Worm (Caenorhabditis elegans) whole organism, late embryonic: ENCODE measurements around the gene sqt-1.

Source experiments
- C38D4.7 ChIP-seq: fragments of 200-800 bp; sonication (Bioruptor generic); optimal IDR thresholded peaks from 2 replicates; lab custom pipeline; 2018; ENCODE audit warnings: mild to moderate bottlenecking, missing genetic modification characterization, moderate library complexity, missing compliant biosample characterization
- F13H6.1 ChIP-seq: sonication (generic microtip); optimal IDR thresholded peaks from 2 replicates; lab custom pipeline; 2016; ENCODE audit warnings: missing genetic modification characterization, missing compliant biosample characterization
- K02D7.2 ChIP-seq: sonication (generic microtip); optimal IDR thresholded peaks from 2 replicates; lab custom pipeline; 2017; ENCODE audit warnings: mild to moderate bottlenecking, missing genetic modification characterization, missing compliant biosample characterization
- T23F11.4 ChIP-seq: fragments of 200-800 bp; sonication (Bioruptor generic); optimal IDR thresholded peaks from 2 replicates; lab custom pipeline; 2018; ENCODE audit warnings: mild to moderate bottlenecking, missing genetic modification characterization, missing compliant biosample characterization
- Y22D7AL.16 ChIP-seq: sonication (generic microtip); optimal IDR thresholded peaks from 2 replicates; lab custom pipeline; 2016; ENCODE audit warnings: missing genetic modification characterization, missing compliant biosample characterization
- ahr-1 ChIP-seq: sonication (generic microtip); optimal IDR thresholded peaks from 2 replicates; lab custom pipeline; 2016; ENCODE audit warnings: missing genetic modification characterization, missing compliant biosample characterization
- ama-1 ChIP-seq: fragments of 150-350 bp; optimal IDR thresholded peaks from 2 replicates; lab custom pipeline; 2014
- ceh-14 ChIP-seq: sonication (generic microtip); optimal IDR thresholded peaks from 2 replicates; lab custom pipeline; 2016; ENCODE audit warnings: missing genotype, missing genetic modification characterization, missing compliant biosample characterization
- ceh-18 ChIP-seq: sonication (generic microtip); optimal IDR thresholded peaks from 2 replicates; lab custom pipeline; 2016; ENCODE audit warnings: missing genetic modification characterization, missing compliant biosample characterization
- ceh-2 ChIP-seq: sonication (generic microtip); optimal IDR thresholded peaks from 2 replicates; lab custom pipeline; 2016; ENCODE audit warnings: missing genotype, missing genetic modification characterization, missing compliant biosample characterization
- ceh-22 ChIP-seq: sonication (generic microtip); optimal IDR thresholded peaks from 2 replicates; lab custom pipeline; 2017; ENCODE audit warnings: missing biosample characterization, missing genetic modification characterization
- ceh-24 ChIP-seq: sonication (generic microtip); optimal IDR thresholded peaks from 2 replicates; lab custom pipeline; 2016; ENCODE audit warnings: mild to moderate bottlenecking, missing genetic modification characterization, missing compliant biosample characterization
- ceh-45 ChIP-seq: fragments of 200-800 bp; sonication (Bioruptor generic); IDR thresholded peaks from 2 replicates; pipeline ENCODE4 v1.3.6; 2022; ENCODE audit warnings: missing genetic modification reagents, missing genetic modification characterization, missing compliant biosample characterization
- ceh-9 ChIP-seq: sonication (generic microtip); optimal IDR thresholded peaks from 2 replicates; lab custom pipeline; 2016; ENCODE audit warnings: mild to moderate bottlenecking, missing genetic modification characterization, inconsistent platforms, missing compliant biosample characterization
- che-1 ChIP-seq: sonication (generic microtip); optimal IDR thresholded peaks from 2 replicates; lab custom pipeline; 2016; ENCODE audit warnings: mild to moderate bottlenecking, missing genetic modification characterization, missing compliant biosample characterization
- dmd-4 ChIP-seq: sonication (generic microtip); optimal IDR thresholded peaks from 2 replicates; lab custom pipeline; 2016; ENCODE audit warnings: borderline replicate concordance, missing genetic modification characterization, missing compliant biosample characterization
- dve-1 ChIP-seq: sonication (generic microtip); optimal IDR thresholded peaks from 2 replicates; lab custom pipeline; 2017; ENCODE audit warnings: antibody characterized with exemption, mild to moderate bottlenecking, missing genetic modification characterization, missing compliant biosample characterization
- elt-2 ChIP-seq: sonication (generic microtip); optimal IDR thresholded peaks from 2 replicates; lab custom pipeline; 2016; ENCODE audit warnings: missing genetic modification reagents, missing genetic modification characterization, missing compliant biosample characterization
- ets-4 ChIP-seq: sonication (generic microtip); optimal IDR thresholded peaks from 2 replicates; lab custom pipeline; 2016; ENCODE audit warnings: missing genetic modification characterization, missing compliant biosample characterization
- eyg-1 ChIP-seq: sonication (generic microtip); optimal IDR thresholded peaks from 2 replicates; lab custom pipeline; 2016; ENCODE audit warnings: missing genotype, missing genetic modification characterization, missing compliant biosample characterization
- fax-1 ChIP-seq: sonication (generic microtip); optimal IDR thresholded peaks from 2 replicates; lab custom pipeline; 2016; ENCODE audit warnings: missing genotype, missing genetic modification characterization, missing compliant biosample characterization
- fkh-10 ChIP-seq: fragments of 150-350 bp; optimal IDR thresholded peaks from 2 replicates; lab custom pipeline; 2014; ENCODE audit warnings: missing biosample characterization, missing genetic modification reagents, missing genetic modification characterization
- gmeb-2 ChIP-seq: sonication (generic microtip); optimal IDR thresholded peaks from 2 replicates; lab custom pipeline; 2016; ENCODE audit warnings: missing genetic modification characterization, inconsistent platforms, missing compliant biosample characterization
- hlh-6 ChIP-seq: sonication (generic microtip); optimal IDR thresholded peaks from 2 replicates; lab custom pipeline; 2016; ENCODE audit warnings: missing genotype, missing genetic modification characterization, missing compliant biosample characterization
- hlh-8 ChIP-seq: sonication (generic microtip); optimal IDR thresholded peaks from 2 replicates; lab custom pipeline; 2016; ENCODE audit warnings: missing genotype, missing genetic modification characterization, missing compliant biosample characterization
- lim-6 ChIP-seq: sonication (generic microtip); optimal IDR thresholded peaks from 2 replicates; lab custom pipeline; 2016; ENCODE audit warnings: missing genetic modification characterization, missing compliant biosample characterization
- madf-2 ChIP-seq: sonication (generic microtip); optimal IDR thresholded peaks from 2 replicates; lab custom pipeline; 2017; ENCODE audit warnings: missing genetic modification characterization, missing compliant biosample characterization
- mec-3 ChIP-seq: sonication (generic microtip); optimal IDR thresholded peaks from 2 replicates; lab custom pipeline; 2016; ENCODE audit warnings: borderline replicate concordance, missing genetic modification characterization, missing compliant biosample characterization
- nfya-1 ChIP-seq: sonication (generic microtip); optimal IDR thresholded peaks from 2 replicates; lab custom pipeline; 2017; ENCODE audit warnings: missing genetic modification characterization, mild to moderate bottlenecking, missing compliant biosample characterization, antibody characterized with exemption, moderate library complexity
- npax-4 ChIP-seq: sonication (generic microtip); optimal IDR thresholded peaks from 2 replicates; lab custom pipeline; 2016; ENCODE audit warnings: missing genetic modification characterization, missing compliant biosample characterization
- pag-3 ChIP-seq: sonication (generic microtip); optimal IDR thresholded peaks from 2 replicates; lab custom pipeline; 2016; ENCODE audit warnings: missing compliant biosample characterization, missing genetic modification characterization, borderline replicate concordance
- pat-9 ChIP-seq: fragments of 200-800 bp; sonication (Bioruptor generic); optimal IDR thresholded peaks from 2 replicates; lab custom pipeline; 2018; ENCODE audit warnings: mild to moderate bottlenecking, missing genetic modification characterization, moderate library complexity, missing compliant biosample characterization
- pax-1 ChIP-seq: fragments of 150-350 bp; optimal IDR thresholded peaks from 2 replicates; lab custom pipeline; 2014; ENCODE audit warnings: missing biosample characterization, missing genetic modification characterization
- pqm-1 ChIP-seq: sonication (generic microtip); optimal IDR thresholded peaks from 2 replicates; lab custom pipeline; 2016; ENCODE audit warnings: missing genetic modification characterization, missing compliant biosample characterization
- ref-2 ChIP-seq: sonication (generic microtip); optimal IDR thresholded peaks from 2 replicates; lab custom pipeline; 2016; ENCODE audit warnings: missing genetic modification characterization, missing compliant biosample characterization
- rnt-1 ChIP-seq: sonication (generic microtip); optimal IDR thresholded peaks from 2 replicates; lab custom pipeline; 2016; ENCODE audit warnings: missing genetic modification characterization, missing compliant biosample characterization
- sox-2 ChIP-seq: fragments of 200-800 bp; sonication (Bioruptor generic); IDR thresholded peaks from 2 replicates; pipeline ENCODE4 v1.3.6; 2022; ENCODE audit warnings: missing genetic modification reagents, missing genetic modification characterization, missing compliant biosample characterization
- syd-9 ChIP-seq: sonication (generic microtip); optimal IDR thresholded peaks from 2 replicates; lab custom pipeline; 2016; ENCODE audit warnings: mild to moderate bottlenecking, missing genetic modification characterization, moderate library complexity, missing compliant biosample characterization
- ttx-3 ChIP-seq: sonication (generic microtip); optimal IDR thresholded peaks from 2 replicates; lab custom pipeline; 2016; ENCODE audit warnings: missing genetic modification reagents, missing genetic modification characterization, missing compliant biosample characterization
- unc-42 ChIP-seq: sonication (generic microtip); optimal IDR thresholded peaks from 2 replicates; lab custom pipeline; 2016; ENCODE audit warnings: missing genotype, missing genetic modification characterization, missing compliant biosample characterization
- unc-55 ChIP-seq: sonication (generic microtip); optimal IDR thresholded peaks from 2 replicates; lab custom pipeline; 2017; ENCODE audit warnings: missing biosample characterization, missing genetic modification reagents, missing genetic modification characterization
- unc-86 ChIP-seq: sonication (generic microtip); optimal IDR thresholded peaks from 2 replicates; lab custom pipeline; 2016; ENCODE audit warnings: missing genetic modification characterization, missing compliant biosample characterization
- zip-5 ChIP-seq: sonication (generic microtip); optimal IDR thresholded peaks from 2 replicates; lab custom pipeline; 2016; ENCODE audit warnings: missing genetic modification characterization, missing compliant biosample characterization
- ztf-16 ChIP-seq: sonication (generic microtip); optimal IDR thresholded peaks from 2 replicates; lab custom pipeline; 2017; ENCODE audit warnings: missing genetic modification characterization, missing compliant biosample characterization

The sqt-1 gene

ce11 chrII:11312223-11312622 lies 25.4 kb downstream of the sqt-1 start, which contains the start of gene T24F1.7:
Gene T24F1.7, plus strand, starts transcription at chrII:11312523.
- TF ChIP-seq unc-55 (GFP tag; lab: Kevin White, UChicago) (no peak), pag-3 (no peak), ceh-18 (tag; lab: Kevin White, UChicago) (no peak), ama-1 (lab: Kevin White, UChicago) (no peak), lim-6 (tag; lab: Kevin White, UChicago) (no peak), pqm-1 (tag; lab: Kevin White, UChicago) (no peak), fax-1 (tag; lab: Kevin White, UChicago) (no peak), ceh-24 (tag; lab: Kevin White, UChicago) (no peak), K02D7.2 (tag; lab: Kevin White, UChicago) (no peak), ceh-45 (GFP tag; lab: Robert Waterston, UW) (no peak), zip-5 (tag; lab: Kevin White, UChicago) (no peak), unc-86 (no peak), dve-1 (tag; lab: Kevin White, UChicago) (no peak), mec-3 (no peak), ref-2 (tag; lab: Kevin White, UChicago) (no peak), F13H6.1 (tag; lab: Kevin White, UChicago) (no peak), pax-1 (tag; lab: Kevin White, UChicago) (no peak), elt-2 (no peak), unc-42 (tag; lab: Kevin White, UChicago) (no peak), npax-4 (tag; lab: Kevin White, UChicago) (no peak)

ce11 chrII:11307953-11308352 lies 29.7 kb downstream of the sqt-1 start:
- TF ChIP-seq sox-2 (GFP tag; lab: Robert Waterston, UW) (no peak), ref-2 (tag; lab: Kevin White, UChicago) (no peak), ceh-45 (GFP tag; lab: Robert Waterston, UW) (no peak), pat-9 (no peak), ceh-22 (tag; lab: Kevin White, UChicago) (no peak)
- TF ChIP-seq, all 69 proteins: peak for 0

- TF ChIP-seq ahr-1 (tag; lab: Kevin White, UChicago) (no peak), ref-2 (tag; lab: Kevin White, UChicago) (no peak), ceh-45 (GFP tag; lab: Robert Waterston, UW) (no peak), hlh-6 (tag; lab: Kevin White, UChicago) (no peak), ceh-14 (tag; lab: Kevin White, UChicago) (no peak), ets-4 (tag; lab: Kevin White, UChicago) (no peak), F13H6.1 (tag; lab: Kevin White, UChicago) (no peak), ceh-2 (no peak), che-1 (tag; lab: Kevin White, UChicago) (no peak), C38D4.7 (GFP tag; lab: Kevin White, UChicago) (no peak), ceh-9 (tag; lab: Kevin White, UChicago) (no peak), ama-1 (lab: Kevin White, UChicago) (no peak)
Measured at ce11 chrII:11307332-11307731, 30.3 kb downstream of the sqt-1 start.

ce11 chrII:11305627-11306449 lies 31.8 kb downstream of the sqt-1 start, which contains the start of gene rsf-1:
Gene rsf-1, plus strand, starts transcription at chrII:11306399.
- peak; percentile 16 for TF ChIP-seq unc-42 (tag; lab: Kevin White, UChicago)
- TF ChIP-seq nfya-1 (tag; lab: Kevin White, UChicago), result peak; percentile 35
- TF ChIP-seq ceh-18 (tag; lab: Kevin White, UChicago), result peak; percentile 21
- TF ChIP-seq ama-1 (lab: Kevin White, UChicago), result no peak
- no peak for TF ChIP-seq ref-2 (tag; lab: Kevin White, UChicago)
- TF ChIP-seq hlh-8 (tag; lab: Kevin White, UChicago), result no peak
- no peak for TF ChIP-seq ets-4 (tag; lab: Kevin White, UChicago)
- TF ChIP-seq eyg-1 (tag; lab: Kevin White, UChicago), result no peak
- no peak for TF ChIP-seq ceh-2
- TF ChIP-seq sox-2 (GFP tag; lab: Robert Waterston, UW), result no peak; the same call in 1 of the 2 replicates
- TF ChIP-seq fkh-10 (GFP tag; lab: Kevin White, UChicago), result no peak
- no peak for TF ChIP-seq K02D7.2 (tag; lab: Kevin White, UChicago)
- TF ChIP-seq ceh-24 (tag; lab: Kevin White, UChicago), result no peak
- TF ChIP-seq gmeb-2 (tag; lab: Kevin White, UChicago), result no peak
- no peak for TF ChIP-seq rnt-1
- TF ChIP-seq dmd-4 (tag; lab: Kevin White, UChicago), result no peak
- TF ChIP-seq ceh-45 (GFP tag; lab: Robert Waterston, UW), result no peak
- no peak for TF ChIP-seq pqm-1 (tag; lab: Kevin White, UChicago)
- no peak for TF ChIP-seq T23F11.4
- TF ChIP-seq madf-2 (tag; lab: Kevin White, UChicago), result no peak
- no peak for TF ChIP-seq npax-4 (tag; lab: Kevin White, UChicago)
- no peak for TF ChIP-seq ztf-16
- no peak for TF ChIP-seq ttx-3 (tag; lab: Kevin White, UChicago)
- no peak for TF ChIP-seq syd-9 (tag; lab: Kevin White, UChicago)
- TF ChIP-seq Y22D7AL.16 (tag; lab: Kevin White, UChicago), result no peak
- TF ChIP-seq che-1 (tag; lab: Kevin White, UChicago), result no peak
